Fruit fly (Drosophila melanogaster) whole organism, larva: ENCODE results near the gene Vha68-2.

ENCODE experiments used
- noc ChIP-seq: fragments of 200-800 bp; sonication (Bioruptor generic); optimal IDR thresholded peaks from 3 replicates; lab custom pipeline; 2019; ENCODE audit warnings: missing biosample characterization, mild to moderate bottlenecking, missing genetic modification characterization, moderate library complexity

Gene Vha68-2

dm6 chr2L:12974045-12974539 lies at the start of gene Vha68-2:
TSS of gene Vha68-2 (plus strand) at chr2L:12974322.
- peak; percentile 16 for TF ChIP-seq noc (tag; lab: Kevin White, UChicago)

dm6 chr2L:12925311-12925710 lies 48.8 kb upstream of the Vha68-2 start, which contains the start of gene ACXE:
TSS of gene ACXE (plus strand) at chr2L:12925611.
- no peak for TF ChIP-seq noc (tag; lab: Kevin White, UChicago)

DNA sequence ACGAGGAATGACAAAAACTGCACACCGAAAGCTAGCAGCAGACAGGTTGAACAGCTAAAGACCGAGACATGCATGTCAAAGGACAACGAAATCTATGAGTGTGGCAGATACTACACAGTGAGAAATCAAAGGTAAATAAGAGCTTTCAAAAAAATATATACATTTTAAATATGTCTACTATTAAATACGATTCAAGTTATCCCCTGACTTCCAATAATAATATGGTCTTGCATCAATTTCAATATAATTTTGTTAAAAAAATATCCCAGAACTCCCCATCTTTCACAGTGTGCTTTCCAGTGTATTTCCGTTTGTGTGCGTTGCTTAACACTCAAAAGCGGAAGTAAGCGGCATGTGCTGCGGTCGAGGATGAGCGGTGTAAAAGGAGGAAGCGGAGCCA lies 41.1 kb upstream of the Vha68-2 start:
- no peak for TF ChIP-seq noc (tag; lab: Kevin White, UChicago)

dm6 chr2L:12950682-12951081 lies 23.4 kb upstream of the Vha68-2 start:
- no peak for TF ChIP-seq noc (tag; lab: Kevin White, UChicago)

DNA sequence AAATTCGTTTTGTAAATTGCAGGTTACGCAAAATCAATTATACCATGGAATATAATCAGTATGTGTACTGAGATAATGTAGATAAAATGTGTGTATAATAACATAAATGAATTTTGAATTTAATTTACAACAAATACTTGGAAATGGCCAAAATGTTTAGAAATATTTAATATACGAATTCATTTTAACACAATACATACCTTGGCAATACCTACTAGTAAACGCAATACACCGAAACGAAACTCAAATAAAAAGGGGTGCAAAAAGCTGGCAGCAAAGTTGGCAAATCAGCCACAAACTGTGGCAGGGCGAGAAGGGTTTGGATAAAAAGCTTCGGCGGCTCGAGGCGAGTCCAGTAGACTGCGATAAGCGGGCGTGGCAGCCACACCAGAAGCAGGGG lies 7.8 kb upstream of the Vha68-2 start, which contains the start of gene CG16800:
TSS of gene CG16800 (plus strand) at position 301 of the 400 bp plus-strand sequence.
- TF ChIP-seq noc (tag; lab: Kevin White, UChicago): no peak

- no peak for TF ChIP-seq noc (tag; lab: Kevin White, UChicago)
These were observed 4.6 kb upstream of the Vha68-2 start for dm6 chr2L:12969569-12969968.

DNA sequence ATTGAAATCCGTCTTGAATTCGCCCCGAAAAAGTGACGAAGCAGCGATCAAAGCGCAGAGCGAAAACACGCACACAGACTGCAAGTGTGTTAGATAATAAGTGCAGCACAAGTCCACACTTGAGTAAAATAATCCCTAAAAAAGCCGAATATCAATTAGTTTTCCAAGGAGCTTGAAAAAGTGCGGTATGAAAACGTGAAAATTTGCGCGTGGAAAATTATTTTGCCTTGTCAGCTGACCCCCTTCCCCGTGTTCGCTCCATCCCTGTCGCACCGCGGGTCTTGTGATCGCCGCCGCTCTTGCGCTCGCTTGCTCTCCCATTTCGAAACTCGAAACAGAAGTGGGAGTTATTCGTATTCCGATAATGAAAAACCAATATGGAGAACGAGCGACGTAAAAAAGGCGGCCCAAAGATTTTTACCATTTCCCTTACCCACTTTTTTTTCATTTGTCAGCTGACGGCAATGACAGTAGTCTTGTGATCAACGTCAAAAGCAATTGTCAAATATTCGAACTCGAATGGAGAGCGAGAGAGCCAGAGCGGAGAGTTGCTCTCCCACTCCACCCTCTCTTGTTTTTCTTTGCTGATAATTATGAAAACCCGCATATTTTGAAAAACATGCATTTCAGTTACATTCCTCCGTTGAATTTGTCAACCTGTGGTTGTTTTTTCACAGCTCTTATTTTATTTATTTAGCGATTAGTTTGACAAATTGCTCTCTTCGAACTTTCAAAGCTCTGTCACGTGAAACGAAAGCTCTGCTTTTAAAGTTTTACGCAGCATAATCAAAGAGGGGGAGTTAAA lies 642 bp downstream of the Vha68-2 start:
- TF ChIP-seq noc (tag; lab: Kevin White, UChicago): no peak

DNA sequence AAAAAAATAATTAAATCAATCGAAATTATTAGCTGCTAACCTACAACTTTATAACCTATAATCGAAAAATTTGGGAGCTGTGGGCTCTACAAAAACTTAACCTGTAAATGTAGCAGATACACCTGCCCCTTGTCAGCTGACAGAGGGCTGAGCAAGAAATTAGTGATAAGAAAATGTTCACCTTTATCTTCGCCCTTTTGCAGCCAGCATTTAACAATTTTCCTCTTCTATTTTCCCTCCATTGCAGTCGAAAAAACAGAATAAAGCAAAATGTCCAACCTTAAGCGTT lies 1.2 kb downstream of the Vha68-2 start:
- TF ChIP-seq noc (tag; lab: Kevin White, UChicago): no peak

dm6 chr2L:12978486-12978885 lies 4.4 kb downstream of the Vha68-2 start, which contains the start of gene Vha68-3:
TSS of gene Vha68-3 (plus strand) at chr2L:12978786.
- TF ChIP-seq noc (tag; lab: Kevin White, UChicago): no peak

- no peak for TF ChIP-seq noc (tag; lab: Kevin White, UChicago)
These were observed 8.0 kb downstream of the Vha68-2 start for dm6 chr2L:12982107-12982506.

dm6 chr2L:12985043-12985442 lies 10.9 kb downstream of the Vha68-2 start:
- no peak for TF ChIP-seq noc (tag; lab: Kevin White, UChicago)

- no peak for TF ChIP-seq noc (tag; lab: Kevin White, UChicago)
These were observed 26.4 kb downstream of the Vha68-2 start, which contains the start of gene Yip1d1 for dm6 chr2L:13000393-13001001. TSS of gene Yip1d1 (minus strand) at chr2L:13000635.

- no peak for TF ChIP-seq noc (tag; lab: Kevin White, UChicago)
These were observed 29.5 kb downstream of the Vha68-2 start for dm6 chr2L:13003659-13004058.

DNA sequence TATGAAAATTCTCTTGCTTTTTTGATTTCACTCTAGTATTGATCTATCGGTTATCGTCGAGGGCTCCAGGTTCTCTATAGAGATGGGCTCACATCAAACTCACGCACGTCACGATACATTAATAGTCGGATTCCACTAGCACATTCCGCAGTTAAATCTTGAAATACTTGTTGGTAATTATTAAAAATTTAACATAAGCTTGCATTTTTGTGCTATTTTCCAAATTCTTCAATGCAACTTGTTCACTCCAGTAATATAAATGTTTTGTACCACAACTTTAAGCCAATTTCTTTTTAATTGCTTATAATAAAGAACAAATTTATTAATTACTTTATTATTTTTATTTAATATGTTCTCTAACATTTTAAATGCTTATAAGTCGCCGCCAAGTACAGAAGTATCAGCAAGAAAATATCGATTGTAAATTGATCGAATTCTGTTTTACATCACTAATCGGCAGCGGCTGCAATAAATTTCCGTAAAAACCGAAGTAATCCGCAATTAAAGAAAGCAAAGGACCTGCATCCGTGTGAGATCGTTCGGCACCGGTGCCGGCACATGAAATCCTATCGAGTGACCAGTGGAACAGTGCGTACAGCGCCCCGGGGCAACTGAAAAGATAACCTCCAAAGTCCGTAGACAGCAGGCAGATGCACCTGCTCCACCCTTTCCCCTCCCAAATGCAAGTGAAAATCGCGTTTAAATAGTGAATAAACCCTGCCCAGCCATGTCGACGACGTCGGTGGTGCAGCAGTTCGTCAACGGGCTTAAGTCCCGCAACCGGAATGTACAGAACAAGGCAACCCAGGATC lies 30.1 kb downstream of the Vha68-2 start, which contains the start of the genes Vha68-1 and mTor:
TSS of gene Vha68-1 (minus strand) at position 49 of the 812 bp plus-strand sequence.
TSS of gene mTor (plus strand) at position 422 of the 812 bp plus-strand sequence.
- TF ChIP-seq noc (tag; lab: Kevin White, UChicago): no peak

- TF ChIP-seq noc (tag; lab: Kevin White, UChicago): no peak
These were observed 31.2 kb downstream of the Vha68-2 start for dm6 chr2L:13005304-13005703.
